Fruit fly (Drosophila melanogaster) whole organism, embryonic: ENCODE results near the gene Gr85a.

Experiments
- CG10274 ChIP-seq: fragments of 200-800 bp; sonication (Bioruptor generic); optimal IDR thresholded peaks from 3 replicates; lab custom pipeline; 2017; ENCODE audit warnings: missing biosample characterization, mild to moderate bottlenecking, missing genetic modification characterization
- CG10431 ChIP-seq: fragments of 200-800 bp; sonication (Bioruptor generic); optimal IDR thresholded peaks from 3 replicates; lab custom pipeline; 2018; ENCODE audit warnings: missing biosample characterization, mild to moderate bottlenecking, missing genetic modification characterization
- CG10654 ChIP-seq: fragments of 200-800 bp; sonication (Bioruptor generic); optimal IDR thresholded peaks from 2 replicates; lab custom pipeline; 2016; ENCODE audit warnings: missing biosample characterization, missing genetic modification characterization
- CG11456 ChIP-seq: fragments of 200-800 bp; sonication (Bioruptor generic); IDR thresholded peaks from 3 replicates; pipeline ENCODE4 v1.3.6; 2022; ENCODE audit warnings: missing biosample characterization, missing genetic modification characterization
- CG12071 ChIP-seq: fragments of 200-800 bp; sonication (Bioruptor generic); optimal IDR thresholded peaks from 3 replicates; lab custom pipeline; 2018; ENCODE audit warnings: missing biosample characterization, mild to moderate bottlenecking, missing genetic modification characterization
- CG13287 ChIP-seq: fragments of 200-800 bp; sonication (Bioruptor generic); IDR thresholded peaks from 2 replicates; pipeline ENCODE4 v1.3.6; 2022; ENCODE audit warnings: missing biosample characterization, missing genetic modification characterization; ENCODE audit not compliant: partially characterized antibody
- CG13624 ChIP-seq: fragments of 200-800 bp; sonication (Bioruptor generic); optimal IDR thresholded peaks from 2 replicates; lab custom pipeline; 2016; ENCODE audit warnings: missing biosample characterization, missing genetic modification characterization
- CG15269 ChIP-seq: fragments of 200-800 bp; sonication (Bioruptor generic); optimal IDR thresholded peaks from 2 replicates; lab custom pipeline; 2018; ENCODE audit warnings: missing biosample characterization, mild to moderate bottlenecking, missing genetic modification characterization, moderate library complexity
- CG16815 ChIP-seq: fragments of 200-800 bp; sonication (Bioruptor generic); optimal IDR thresholded peaks from 3 replicates; lab custom pipeline; 2017; ENCODE audit warnings: missing biosample characterization, mild to moderate bottlenecking, missing genetic modification characterization
- CG16863 ChIP-seq: fragments of 200-800 bp; sonication (Bioruptor generic); optimal IDR thresholded peaks from 3 replicates; lab custom pipeline; 2016; ENCODE audit warnings: missing biosample characterization, missing genetic modification characterization
- CG17568 ChIP-seq: fragments of 200-800 bp; sonication (Bioruptor generic); optimal IDR thresholded peaks from 2 replicates; lab custom pipeline; 2018; ENCODE audit warnings: missing biosample characterization, mild to moderate bottlenecking, missing genetic modification characterization, moderate library complexity
- CG18764 ChIP-seq: fragments of 200-800 bp; sonication (Bioruptor generic); optimal IDR thresholded peaks from 3 replicates; lab custom pipeline; 2016; ENCODE audit warnings: missing biosample characterization, missing genetic modification characterization
- CG3407 ChIP-seq: fragments of 200-800 bp; sonication (Bioruptor generic); optimal IDR thresholded peaks from 2 replicates; lab custom pipeline; 2018; ENCODE audit warnings: missing biosample characterization, mild to moderate bottlenecking, missing genetic modification characterization
- CG34376 ChIP-seq: fragments of 200-800 bp; sonication (Bioruptor generic); optimal IDR thresholded peaks from 2 replicates; lab custom pipeline; 2018; ENCODE audit warnings: missing biosample characterization, mild to moderate bottlenecking, missing genetic modification characterization
- CG43689 ChIP-seq: fragments of 200-800 bp; sonication (Bioruptor generic); IDR thresholded peaks from 2 replicates; pipeline ENCODE4 v1.3.6; 2022; ENCODE audit warnings: missing biosample characterization, missing genetic modification characterization
- CG6765 ChIP-seq: fragments of 200-800 bp; sonication (Bioruptor generic); optimal IDR thresholded peaks from 3 replicates; lab custom pipeline; 2017; ENCODE audit warnings: missing biosample characterization, mild to moderate bottlenecking, missing genetic modification characterization
- CG6854 ChIP-seq: fragments of 200-800 bp; sonication (Bioruptor generic); optimal IDR thresholded peaks from 3 replicates; lab custom pipeline; 2017; ENCODE audit warnings: missing biosample characterization, mild to moderate bottlenecking, missing genetic modification characterization
- CG7987 ChIP-seq: fragments of 200-800 bp; sonication (Bioruptor generic); optimal IDR thresholded peaks from 2 replicates; lab custom pipeline; 2018; ENCODE audit warnings: missing biosample characterization, mild to moderate bottlenecking, missing genetic modification characterization, moderate library complexity
- Camta ChIP-seq: fragments of 200-800 bp; sonication (Bioruptor generic); optimal IDR thresholded peaks from 2 replicates; lab custom pipeline; 2016; ENCODE audit warnings: missing biosample characterization, missing genetic modification characterization
- Chrac-16 ChIP-seq: fragments of 200-800 bp; sonication (Bioruptor generic); optimal IDR thresholded peaks from 3 replicates; lab custom pipeline; 2016; ENCODE audit warnings: missing biosample characterization, missing genetic modification characterization
- Dek ChIP-seq: fragments of 200-800 bp; sonication (Bioruptor generic); optimal IDR thresholded peaks from 3 replicates; lab custom pipeline; 2019; ENCODE audit warnings: missing biosample characterization, mild to moderate bottlenecking, missing genetic modification characterization, moderate library complexity
- Gug ChIP-seq: fragments of 200-800 bp; sonication (Bioruptor generic); IDR thresholded peaks from 4 replicates; pipeline ENCODE4 v1.3.6; 2022; ENCODE audit warnings: missing biosample characterization, missing genetic modification characterization
- H15 ChIP-seq: fragments of 200-800 bp; sonication (Bioruptor generic); IDR thresholded peaks from 3 replicates; pipeline ENCODE4 v1.3.6; 2022; ENCODE audit warnings: missing biosample characterization, missing genetic modification characterization
- Hsf ChIP-seq: fragments of 200-800 bp; sonication (Bioruptor generic); optimal IDR thresholded peaks from 3 replicates; lab custom pipeline; 2016; ENCODE audit warnings: missing biosample characterization, missing genetic modification characterization
- Lim3 ChIP-seq: fragments of 200-800 bp; sonication (Bioruptor generic); IDR thresholded peaks from 2 replicates; pipeline ENCODE4 v1.3.6; 2022; ENCODE audit warnings: missing biosample characterization, missing genetic modification characterization
- Lpt ChIP-seq: fragments of >200 bp; optimal IDR thresholded peaks from 2 replicates; lab custom pipeline; 2018; ENCODE audit warnings: missing biosample characterization, missing genetic modification characterization
- MTF-1 ChIP-seq: fragments of 200-800 bp; sonication (Bioruptor generic); optimal IDR thresholded peaks from 2 replicates; lab custom pipeline; 2018; ENCODE audit warnings: missing biosample characterization, mild to moderate bottlenecking, missing genetic modification characterization, borderline replicate concordance
- Mad ChIP-seq: fragments of 200-800 bp; sonication (Bioruptor generic); optimal IDR thresholded peaks from 2 replicates; lab custom pipeline; 2016; ENCODE audit warnings: missing biosample characterization, missing genetic modification characterization
- Max ChIP-seq: fragments of 200-800 bp; sonication (Bioruptor generic); optimal IDR thresholded peaks from 2 replicates; lab custom pipeline; 2016; ENCODE audit warnings: missing biosample characterization, mild to moderate bottlenecking, missing genetic modification characterization
- Nf-YA ChIP-seq: fragments of 200-800 bp; sonication (Bioruptor generic); IDR thresholded peaks from 2 replicates; pipeline ENCODE4 v1.3.6; 2022; ENCODE audit warnings: missing biosample characterization, missing genetic modification characterization
- Sox100B ChIP-seq: fragments of 200-800 bp; sonication (Bioruptor generic); optimal IDR thresholded peaks from 3 replicates; lab custom pipeline; 2018; ENCODE audit warnings: missing biosample characterization, mild to moderate bottlenecking, missing genetic modification characterization
- ab ChIP-seq: fragments of 200-800 bp; sonication (Bioruptor generic); optimal IDR thresholded peaks from 2 replicates; lab custom pipeline; 2016; ENCODE audit warnings: missing biosample characterization, missing genetic modification characterization
- ap ChIP-seq: fragments of 200-800 bp; sonication (Bioruptor generic); IDR thresholded peaks from 2 replicates; pipeline ENCODE4 v1.3.6; 2022; ENCODE audit warnings: missing biosample characterization, missing genetic modification characterization
- ara ChIP-seq: fragments of 200-800 bp; sonication (Bioruptor generic); IDR thresholded peaks from 2 replicates; pipeline ENCODE4 v1.3.6; 2022; ENCODE audit warnings: missing biosample characterization, missing genetic modification characterization
- ase ChIP-seq: fragments of 200-800 bp; sonication (Bioruptor generic); IDR thresholded peaks from 3 replicates; pipeline ENCODE4 v1.3.6; 2022; ENCODE audit warnings: missing biosample characterization, missing genetic modification characterization
- bab2 ChIP-seq: fragments of 200-800 bp; sonication (Bioruptor generic); optimal IDR thresholded peaks from 2 replicates; lab custom pipeline; 2016; ENCODE audit warnings: missing biosample characterization, missing genetic modification characterization
- ci ChIP-seq: fragments of 200-800 bp; sonication (Bioruptor generic); IDR thresholded peaks from 3 replicates; pipeline ENCODE4 v1.3.6; 2022; ENCODE audit warnings: missing biosample characterization, missing genetic modification characterization
- danr ChIP-seq: fragments of 200-800 bp; sonication (Bioruptor generic); IDR thresholded peaks from 2 replicates; pipeline ENCODE4 v1.3.6; 2022; ENCODE audit warnings: missing biosample characterization, missing genetic modification characterization
- dmrt99B ChIP-seq: fragments of 200-800 bp; sonication (Bioruptor generic); optimal IDR thresholded peaks from 2 replicates; lab custom pipeline; 2018; ENCODE audit warnings: missing biosample characterization, mild to moderate bottlenecking, missing genetic modification characterization, moderate library complexity
- ewg ChIP-seq: fragments of 200-800 bp; sonication (Bioruptor generic); optimal IDR thresholded peaks from 3 replicates; lab custom pipeline; 2017; ENCODE audit warnings: mild to moderate bottlenecking, missing biosample characterization, missing genetic modification reagents, missing genetic modification characterization
- fru ChIP-seq: fragments of >200 bp; optimal IDR thresholded peaks from 2 replicates; lab custom pipeline; 2017
- hb ChIP-seq: fragments of 200-800 bp; sonication (Bioruptor generic); IDR thresholded peaks from 3 replicates; pipeline ENCODE4 v1.3.6; 2022; ENCODE audit warnings: missing biosample characterization, missing genetic modification characterization; ENCODE audit not compliant: partially characterized antibody
- nau ChIP-seq: fragments of 200-800 bp; sonication (Bioruptor generic); optimal IDR thresholded peaks from 3 replicates; lab custom pipeline; 2017; ENCODE audit warnings: missing biosample characterization, mild to moderate bottlenecking, missing genetic modification characterization, missing genetic modification reagents
- pnt ChIP-seq: fragments of 200-800 bp; sonication (Bioruptor generic); optimal IDR thresholded peaks from 3 replicates; lab custom pipeline; 2016; ENCODE audit warnings: missing biosample characterization, missing genetic modification characterization
- prd ChIP-seq, 3 experiments: fragments of >200 bp in 2 of 3; fragments of 200-800 bp in 1 of 3; sonication (Bioruptor generic) in 1 of 3; optimal IDR thresholded peaks in 2 of 3; IDR thresholded peaks in 1 of 3; 2 replicates in 2 of 3; 3 replicates in 1 of 3; pipeline versions ENCODE4 v1.3.6 to Lab custom; 2017 to 2022; ENCODE audit warnings: missing biosample characterization in 1 of 3, missing genetic modification characterization in 1 of 3
- rib ChIP-seq: fragments of 200-800 bp; sonication (Bioruptor generic); IDR thresholded peaks from 2 replicates; pipeline ENCODE4 v1.3.6; 2022; ENCODE audit warnings: missing biosample characterization, missing genetic modification characterization
- sens-2 ChIP-seq: fragments of 200-800 bp; sonication (Bioruptor generic); IDR thresholded peaks from 2 replicates; pipeline ENCODE4 v1.3.6; 2022; ENCODE audit warnings: missing biosample characterization, missing genetic modification characterization
- tup ChIP-seq: fragments of 200-800 bp; sonication (Bioruptor generic); optimal IDR thresholded peaks from 2 replicates; lab custom pipeline; 2016; ENCODE audit warnings: missing biosample characterization, mild to moderate bottlenecking, missing genetic modification characterization, moderate library complexity
- usp ChIP-seq: fragments of >200 bp; optimal IDR thresholded peaks from 2 replicates; lab custom pipeline; 2017; ENCODE audit warnings: missing biosample characterization, missing genetic modification characterization

Gene Gr85a

dm6 chr3R:10042664-10043372 is 46.2 kb upstream of the Gr85a start, which contains the start of the genes Mical and CG3909 (continued):
- TF ChIP-seq CG17568 (GFP tag; lab: Kevin White, UChicago): no peak
- peak; percentile 90 for TF ChIP-seq CG15269 (tag; lab: Kevin White, UChicago)
- TF ChIP-seq CG43689 (GFP tag; lab: Robert Waterston, UW): peak; percentile 84
- TF ChIP-seq CG6765 (GFP tag; lab: Kevin White, UChicago): peak; percentile 73
- peak; percentile 78 for TF ChIP-seq Nf-YA
- no peak for TF ChIP-seq Lpt (GFP tag; lab: Kevin White, UChicago)
- TF ChIP-seq Hsf (GFP tag; lab: Kevin White, UChicago): peak; percentile 63
- peak; percentile 75; the same call in 2 of the 3 replicates for TF ChIP-seq H15
- TF ChIP-seq CG10274 (GFP tag; lab: Kevin White, UChicago): no peak
- no peak for TF ChIP-seq CG12071 (GFP tag; lab: Kevin White, UChicago)
- TF ChIP-seq Sox100B (GFP tag; lab: Kevin White, UChicago): peak; percentile 83
- TF ChIP-seq usp (GFP tag; lab: Kevin White, UChicago): no peak
- TF ChIP-seq CG13287: peak; percentile 68
- peak; percentile 77; the same call in 3 of the 4 replicates for TF ChIP-seq Gug (GFP tag; lab: Robert Waterston, UW)
- peak; percentile 4 for TF ChIP-seq CG16863 (GFP tag; lab: Kevin White, UChicago)
- 0 out of 2 replicates have a peak, but pooled peaks have one; percentile 30 for TF ChIP-seq danr (GFP tag; lab: Robert Waterston, UW)
- TF ChIP-seq ara (GFP tag; lab: Robert Waterston, UW): peak; percentile 59; the same call in 1 of the 2 replicates
- peak; percentile 9 for TF ChIP-seq Mad (GFP tag; lab: Kevin White, UChicago)
- TF ChIP-seq CG18764 (GFP tag; lab: Kevin White, UChicago): peak; percentile 79
- TF ChIP-seq CG10654 (GFP tag; lab: Kevin White, UChicago): peak; percentile 75
- peak; percentile 38 for TF ChIP-seq ewg (GFP tag; lab: Kevin White, UChicago)
- TF ChIP-seq Dek: peak; percentile 89
- TF ChIP-seq tup (GFP tag; lab: Kevin White, UChicago): no peak
- no peak for TF ChIP-seq CG7987
- peak; percentile 88 for TF ChIP-seq dmrt99B (tag; lab: Kevin White, UChicago)
- peak; percentile 57; the same call in 1 of the 2 replicates for TF ChIP-seq rib (GFP tag; lab: Robert Waterston, UW)
- no peak for TF ChIP-seq prd (optimal IDR thresholded peaks at IDR 0.05; lab: Kevin White, UChicago)
- TF ChIP-seq prd (GFP tag; IDR thresholded peaks at IDR 0.05; lab: Robert Waterston, UW): peak; percentile 91
- peak; percentile 31 for TF ChIP-seq Max (GFP tag; lab: Kevin White, UChicago)
- TF ChIP-seq CG34376 (GFP tag; lab: Kevin White, UChicago): peak; percentile 36
- TF ChIP-seq hb (GFP tag; lab: Robert Waterston, UW): peak; percentile 56; the same call in 1 of the 3 replicates
- peak; percentile 85 for TF ChIP-seq ap (GFP tag; lab: Robert Waterston, UW)
- no peak for TF ChIP-seq CG6854 (GFP tag; lab: Kevin White, UChicago)
- peak; percentile 27 for TF ChIP-seq CG13624 (GFP tag; lab: Kevin White, UChicago)
- TF ChIP-seq ase (GFP tag; lab: Robert Waterston, UW): peak; percentile 83; the same call in 2 of the 3 replicates
- TF ChIP-seq Chrac-16 (GFP tag; lab: Kevin White, UChicago): peak; percentile 82
- 0 out of 2 replicates have a peak, but pooled peaks have one; percentile 29 for TF ChIP-seq Lim3 (GFP tag; lab: Robert Waterston, UW)
- TF ChIP-seq MTF-1 (GFP tag; lab: Kevin White, UChicago): peak; percentile 84
- no peak for TF ChIP-seq Camta
- TF ChIP-seq sens-2 (GFP tag; lab: Robert Waterston, UW): peak; percentile 48
- TF ChIP-seq ab (GFP tag; lab: Kevin White, UChicago): no peak
- TF ChIP-seq pnt (GFP tag; lab: Kevin White, UChicago): peak; percentile 40
- peak; percentile 91 for TF ChIP-seq CG11456 (GFP tag; lab: Robert Waterston, UW)
- TF ChIP-seq ci (GFP tag; lab: Robert Waterston, UW): peak; percentile 70
- TF ChIP-seq CG16815 (GFP tag; lab: Kevin White, UChicago): peak; percentile 66
- no peak for TF ChIP-seq fru
- TF ChIP-seq nau (GFP tag; lab: Kevin White, UChicago): peak; percentile 20
- peak; percentile 52 for TF ChIP-seq CG3407 (GFP tag; lab: Kevin White, UChicago)
- peak; percentile 54 for TF ChIP-seq bab2 (GFP tag; lab: Kevin White, UChicago)
- TF ChIP-seq CG10431: no peak
